Fruit fly (Drosophila melanogaster): ENCODE results near the gene CG7632.

DNA sequence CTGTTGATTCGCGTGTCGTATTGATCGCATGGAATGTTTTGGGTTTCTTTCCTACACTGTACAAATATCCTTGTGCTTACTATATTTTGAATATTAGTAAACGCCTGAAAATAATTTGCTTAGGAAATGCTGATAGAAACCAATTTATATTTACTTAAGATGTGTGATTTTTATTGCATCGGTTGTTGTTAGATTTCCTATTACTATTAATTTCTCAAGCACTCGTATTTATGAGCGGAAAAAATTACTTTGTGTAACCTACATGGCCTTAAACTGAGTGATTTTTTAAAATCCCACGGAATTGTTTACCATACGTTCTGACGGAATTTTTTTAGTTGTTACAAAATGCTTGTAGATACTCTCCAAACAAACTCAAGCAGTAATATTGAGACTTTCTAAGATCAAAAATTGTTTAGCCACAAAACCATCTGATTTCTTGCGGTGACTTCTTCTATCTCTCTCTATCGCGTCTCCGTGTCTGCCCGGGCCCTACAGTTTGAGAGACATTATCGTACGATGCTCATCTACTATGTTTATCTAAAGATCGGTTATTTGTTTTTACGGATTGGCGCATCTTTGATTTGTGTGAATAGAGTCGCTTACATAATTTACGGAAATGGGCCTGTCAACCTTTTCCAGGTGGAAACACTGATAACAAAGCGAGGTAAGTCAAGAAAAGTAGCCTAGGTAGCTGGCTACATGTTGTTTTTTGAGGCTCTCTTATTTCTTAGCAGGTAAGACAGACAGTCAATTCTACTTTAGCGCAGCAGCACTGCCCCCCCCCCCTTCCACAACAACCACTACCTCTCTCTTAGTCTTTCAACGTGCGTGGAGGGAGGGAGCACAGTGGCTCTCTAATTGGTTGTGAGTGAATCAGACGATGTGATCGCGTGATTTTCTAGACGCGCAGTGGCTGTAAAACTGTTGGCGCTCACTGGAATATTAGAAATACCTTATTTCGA lies 27.9 kb upstream of the CG7632 start:
- TF ChIP-seq CG1620 (GFP tag; optimal IDR thresholded peaks at IDR 0.05) (peak; percentile 9), cnc (optimal IDR thresholded peaks at IDR 0.05) (no peak), CG12768 (GFP tag; optimal IDR thresholded peaks at IDR 0.05) (peak; percentile 62), tj (GFP tag; optimal IDR thresholded peaks at IDR 0.05) (peak; percentile 23), CG33017 (tag; optimal IDR thresholded peaks at IDR 0.05) (no peak), Clk (GFP tag; optimal IDR thresholded peaks at IDR 0.05) (no peak), pad (GFP tag; optimal IDR thresholded peaks at IDR 0.05) (peak; percentile 46)
